Worm (Caenorhabditis elegans): Measurements from ENCODE around the gene rpn-3.

rpn-3 gene

DNA sequence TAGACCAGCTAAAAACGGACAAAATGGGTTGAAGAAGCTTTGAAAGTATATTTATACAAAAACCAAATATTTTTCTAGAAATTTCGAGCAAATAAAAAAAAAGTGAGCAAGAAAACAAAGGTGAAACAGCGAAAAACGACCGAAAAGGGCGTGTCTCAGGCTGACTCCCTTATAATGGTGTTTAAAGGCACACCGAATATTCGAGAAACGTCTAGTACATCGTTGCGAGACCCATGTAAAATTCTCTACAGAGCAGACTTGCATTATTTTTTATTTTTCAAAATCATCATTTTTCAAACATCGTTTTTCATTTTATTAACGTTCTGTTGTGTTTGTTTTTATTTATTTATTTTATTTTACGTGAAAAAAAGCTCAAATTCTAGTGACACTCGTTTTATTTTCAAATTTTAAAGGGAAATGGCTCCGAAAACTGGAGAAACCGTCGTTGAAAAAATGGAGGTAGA is at the start of gene rpn-3 (continued):
- TF ChIP-seq mdl-1 (tag; optimal IDR thresholded peaks at IDR 0.05) (peak in 1 of 2 experiments; percentile 85), fkh-8 (tag; optimal IDR thresholded peaks at IDR 0.05) (peak; percentile 99), nhr-28 (tag; optimal IDR thresholded peaks at IDR 0.05) (no peak), nhr-71 (tag; optimal IDR thresholded peaks at IDR 0.05) (peak; percentile 98), dpl-1 (GFP tag; optimal IDR thresholded peaks at IDR 0.05) (peak; percentile 87 to 89 (median 89)), ztf-4 (tag; optimal IDR thresholded peaks at IDR 0.05) (peak; percentile 98), nhr-11 (tag; optimal IDR thresholded peaks at IDR 0.05) (peak; percentile 93), hlh-4 (tag; optimal IDR thresholded peaks at IDR 0.05) (no peak), hpl-2 (GFP tag; optimal IDR thresholded peaks at IDR 0.05) (peak; percentile 67), ceh-88 (GFP tag; IDR thresholded peaks at IDR 0.05) (peak; percentile 90), lir-3 (tag; optimal IDR thresholded peaks at IDR 0.05; ENCODE audit: poor library complexity) (peak; percentile 82), sptf-1 (tag; optimal IDR thresholded peaks at IDR 0.05) (no peak), pag-3 (tag; optimal IDR thresholded peaks at IDR 0.05; ENCODE audit: borderline replicate concordance, insufficient read depth) (peak; percentile 77), swsn-7 (tag; optimal IDR thresholded peaks at IDR 0.05) (peak; percentile 98), lin-35 (GFP tag; optimal IDR thresholded peaks at IDR 0.05) (peak; percentile 93), nhr-12 (tag; optimal IDR thresholded peaks at IDR 0.05) (no peak), rnt-1 (tag; optimal IDR thresholded peaks at IDR 0.05) (peak; percentile 93), nhr-76 (tag; optimal IDR thresholded peaks at IDR 0.05) (peak; percentile 61), lin-13 (GFP tag; optimal IDR thresholded peaks at IDR 0.05) (peak; percentile 94), elt-3 (tag; optimal IDR thresholded peaks at IDR 0.05) (peak in 5 of 6 experiments; percentile 27 to 95 (median 90)), alr-1 (tag; optimal IDR thresholded peaks at IDR 0.05; ENCODE audit: borderline replicate concordance) (no peak), snpc-4 (tag; optimal IDR thresholded peaks at IDR 0.05) (peak; percentile 88), vab-15 (tag; optimal IDR thresholded peaks at IDR 0.05) (peak; percentile 43), dsc-1 (tag; optimal IDR thresholded peaks at IDR 0.05) (peak; percentile 98), pqm-1 (tag; optimal IDR thresholded peaks at IDR 0.05) (peak; percentile 53), lin-14 (GFP tag; optimal IDR thresholded peaks at IDR 0.05) (peak; percentile 98), ceh-90 (tag; optimal IDR thresholded peaks at IDR 0.05) (peak; percentile 61), skn-1 (tag; optimal IDR thresholded peaks at IDR 0.05) (peak; percentile 100), ets-5 (GFP tag; IDR thresholded peaks at IDR 0.05) (no peak), mep-1 (tag; optimal IDR thresholded peaks at IDR 0.05) (peak; percentile 99), pax-3 (tag; optimal IDR thresholded peaks at IDR 0.05) (peak; percentile 89)

- TF ChIP-seq dsc-1 (tag; optimal IDR thresholded peaks at IDR 0.05) = no peak
- TF ChIP-seq nhr-12 (tag; optimal IDR thresholded peaks at IDR 0.05) = no peak
- TF ChIP-seq elt-3 (tag; optimal IDR thresholded peaks at IDR 0.05) = no peak
- TF ChIP-seq sptf-1 (tag; optimal IDR thresholded peaks at IDR 0.05) = no peak
- TF ChIP-seq tlp-1 (tag; optimal IDR thresholded peaks at IDR 0.05) = no peak
- TF ChIP-seq xbp-1 (tag; optimal IDR thresholded peaks at IDR 0.05) = no peak
- no peak for TF ChIP-seq nhr-19 (GFP tag; conservative IDR thresholded peaks at IDR 0.05)
- no peak for TF ChIP-seq lin-15B (tag; optimal IDR thresholded peaks at IDR 0.05)
- TF ChIP-seq pax-3 (tag; optimal IDR thresholded peaks at IDR 0.05) = no peak
- no peak for TF ChIP-seq mdl-1 (tag; optimal IDR thresholded peaks at IDR 0.05)
Observed at ce11 chrIII:8398411-8398810, 48.7 kb upstream of the rpn-3 start, which contains the start of gene ZK353.2. ZK353.2 (plus strand) TSS chrIII:8398711.

DNA sequence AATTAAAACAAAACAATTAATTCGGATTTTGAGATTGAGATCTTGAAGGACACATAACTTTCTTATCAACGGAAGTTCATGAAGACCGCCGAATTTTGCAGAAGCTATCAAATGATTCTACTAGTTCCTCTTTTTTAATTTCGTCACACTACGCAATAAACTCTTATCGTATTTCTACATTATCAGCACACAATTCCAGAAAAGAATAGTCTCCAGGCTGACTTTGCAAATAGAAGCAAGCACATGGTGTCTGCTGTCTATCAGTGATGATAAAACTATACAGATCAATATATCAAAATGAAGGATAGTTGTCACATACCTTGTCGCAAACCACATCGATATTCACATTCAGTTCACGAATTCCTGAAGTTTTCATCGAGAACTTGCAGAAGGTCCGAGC is 46.7 kb upstream of the rpn-3 start:
- TF ChIP-seq efl-3 (GFP tag; optimal IDR thresholded peaks at IDR 0.05) (no peak), elt-2 (tag; optimal IDR thresholded peaks at IDR 0.05) (peak; percentile 97), mab-9 (GFP tag; IDR thresholded peaks at IDR 0.05) (no peak), tbx-2 (tag; optimal IDR thresholded peaks at IDR 0.05) (no peak), mdl-1 (tag; optimal IDR thresholded peaks at IDR 0.05) (peak in 1 of 2 experiments; percentile 23), skn-1 (tag; optimal IDR thresholded peaks at IDR 0.05) (no peak), sptf-1 (tag; optimal IDR thresholded peaks at IDR 0.05) (no peak), ztf-11 (tag; optimal IDR thresholded peaks at IDR 0.05) (no peak), grh-1 (GFP tag; IDR thresholded peaks at IDR 0.05) (no peak), tlp-1 (tag; optimal IDR thresholded peaks at IDR 0.05) (peak; percentile 79), zag-1 (tag; optimal IDR thresholded peaks at IDR 0.05) (no peak), Y116A8C.19 (tag; optimal IDR thresholded peaks at IDR 0.05; ENCODE audit: borderline replicate concordance) (no peak), dsc-1 (tag; optimal IDR thresholded peaks at IDR 0.05) (no peak), mep-1 (tag; optimal IDR thresholded peaks at IDR 0.05) (no peak), unc-130 (tag; optimal IDR thresholded peaks at IDR 0.05) (no peak), F16B12.6 (tag; optimal IDR thresholded peaks at IDR 0.05) (no peak), nhr-20 (tag; optimal IDR thresholded peaks at IDR 0.05) (peak; percentile 26), jun-1 (tag; optimal IDR thresholded peaks at IDR 0.05) (peak; percentile 44), nhr-71 (tag; optimal IDR thresholded peaks at IDR 0.05) (peak; percentile 11), nhr-85 (tag) (no peak), alr-1 (tag; optimal IDR thresholded peaks at IDR 0.05; ENCODE audit: borderline replicate concordance) (no peak), lin-14 (GFP tag; optimal IDR thresholded peaks at IDR 0.05) (peak; percentile 7)

Data from whole organism, L1 larva.